Fruit fly (Drosophila melanogaster): ENCODE measurements around the gene TotE.

TotE gene

DNA sequence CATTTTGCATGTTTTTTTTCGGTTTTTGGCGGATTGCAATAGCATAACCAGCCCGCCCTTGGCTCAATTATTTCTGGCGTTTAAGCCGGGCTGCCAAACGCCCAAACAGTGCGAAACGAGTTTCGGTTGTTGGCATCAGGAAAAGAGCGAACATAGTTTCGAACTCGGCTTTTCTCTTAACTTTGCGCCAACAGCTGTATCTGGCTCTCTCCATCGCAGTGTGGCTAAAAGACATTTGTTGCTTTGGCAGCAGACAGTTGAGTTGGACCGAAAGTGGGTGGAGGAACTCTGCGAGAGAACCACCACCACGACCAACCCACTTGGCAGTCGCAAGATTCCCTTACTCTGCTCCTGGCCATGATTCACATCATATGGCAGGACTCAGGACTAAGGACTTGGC, 3.7 kb upstream of the TotE start:
- TF ChIP-seq scrt (GFP tag; optimal IDR thresholded peaks at IDR 0.05) (peak; percentile 89), Ets65A (GFP tag) (no peak), CG4404 (GFP tag; IDR thresholded peaks at IDR 0.05) (no peak), CG13287 (GFP tag; IDR thresholded peaks at IDR 0.05; ENCODE audit: partially characterized antibody) (0 out of 2 replicates have a peak, but pooled peaks have one; percentile 12), chinmo (GFP tag; IDR thresholded peaks at IDR 0.05; ENCODE audit: partially characterized antibody) (0 out of 4 replicates have a peak, but pooled peaks have one; percentile 54), nerfin-1 (tag; optimal IDR thresholded peaks at IDR 0.05) (peak; percentile 6), Trl (optimal IDR thresholded peaks at IDR 0.05) (peak; percentile 47 to 54), Trl (GFP tag; optimal IDR thresholded peaks at IDR 0.05) (no peak), CG5180 (GFP tag; optimal IDR thresholded peaks at IDR 0.05) (peak; percentile 68), Awh (GFP tag; IDR thresholded peaks at IDR 0.05) (no peak), unc-4 (GFP tag; IDR thresholded peaks at IDR 0.05; ENCODE audit: partially characterized antibody) (0 out of 2 replicates have a peak, but pooled peaks have one; percentile 13), CG3163 (GFP tag; optimal IDR thresholded peaks at IDR 0.05) (peak; percentile 83)

DNA sequence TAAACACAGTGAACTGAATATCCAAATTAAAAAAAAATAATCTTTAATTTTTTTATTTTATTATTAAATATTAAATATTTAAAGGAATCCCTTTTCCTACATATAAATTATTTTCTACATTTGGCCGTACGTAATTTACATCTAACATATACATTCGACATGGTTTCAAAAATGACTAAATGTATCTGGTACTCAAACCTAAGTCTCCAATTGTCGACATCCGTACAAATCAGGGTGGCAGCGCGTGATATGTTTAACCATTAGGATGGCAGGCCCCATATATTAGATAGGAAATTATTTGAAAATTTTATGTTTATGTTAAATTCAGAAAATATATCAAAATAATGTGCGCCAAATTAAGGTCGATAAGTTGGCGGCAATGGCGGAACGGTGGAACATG, 1.9 kb upstream of the TotE start:
- TF ChIP-seq CG11504 (tag; optimal IDR thresholded peaks at IDR 0.05) (peak; percentile 19), CG17568 (GFP tag; optimal IDR thresholded peaks at IDR 0.05) (no peak), CG2129 (GFP tag; IDR thresholded peaks at IDR 0.05; ENCODE audit: partially characterized antibody) (no peak), aop (GFP tag; IDR thresholded peaks at IDR 0.05) (no peak), Lhr (GFP tag; optimal IDR thresholded peaks at IDR 0.05) (peak; percentile 53), CG17612 (GFP tag; IDR thresholded peaks at IDR 0.05) (no peak), Fer2 (tag; optimal IDR thresholded peaks at IDR 0.05) (no peak), org-1 (GFP tag; optimal IDR thresholded peaks at IDR 0.05) (no peak), nau (GFP tag; optimal IDR thresholded peaks at IDR 0.05) (no peak), CG12071 (GFP tag; optimal IDR thresholded peaks at IDR 0.05) (no peak), CG5180 (GFP tag; optimal IDR thresholded peaks at IDR 0.05) (no peak), fd64A (GFP tag; optimal IDR thresholded peaks at IDR 0.05) (no peak), B-H1 (GFP tag; IDR thresholded peaks at IDR 0.05) (no peak), Mes4 (GFP tag; optimal IDR thresholded peaks at IDR 0.05) (no peak), salm (tag; optimal IDR thresholded peaks at IDR 0.05) (no peak), CG1832 (GFP tag; optimal IDR thresholded peaks at IDR 0.05) (no peak), CG7556 (GFP tag; optimal IDR thresholded peaks at IDR 0.05) (no peak), Hey (tag; optimal IDR thresholded peaks at IDR 0.05) (no peak), Gsc (GFP tag; IDR thresholded peaks at IDR 0.05) (no peak), tup (GFP tag; optimal IDR thresholded peaks at IDR 0.05) (no peak), CG5245 (GFP tag; optimal IDR thresholded peaks at IDR 0.05) (no peak), p53 (GFP tag; optimal IDR thresholded peaks at IDR 0.05) (no peak), CG8944 (GFP tag; optimal IDR thresholded peaks at IDR 0.05) (no peak), ranshi (GFP tag; IDR thresholded peaks at IDR 0.05) (no peak), Mad (GFP tag; optimal IDR thresholded peaks at IDR 0.05) (no peak), Blimp-1 (GFP tag; optimal IDR thresholded peaks at IDR 0.05) (no peak), CG17802 (tag; optimal IDR thresholded peaks at IDR 0.05) (no peak), CG12391 (tag; optimal IDR thresholded peaks at IDR 0.05) (no peak), CG15514 (GFP tag; optimal IDR thresholded peaks at IDR 0.05) (no peak), CG30403 (GFP tag; optimal IDR thresholded peaks at IDR 0.05) (no peak), CTCF (GFP tag; optimal IDR thresholded peaks at IDR 0.05) (peak; percentile 85), Doc2 (GFP tag; IDR thresholded peaks at IDR 0.05) (no peak), CG9797 (GFP tag; optimal IDR thresholded peaks at IDR 0.05) (no peak), dm (GFP tag; optimal IDR thresholded peaks at IDR 0.05) (no peak), CG7987 (GFP tag; optimal IDR thresholded peaks at IDR 0.05) (no peak), CG4617 (GFP tag; optimal IDR thresholded peaks at IDR 0.05; ENCODE audit: borderline replicate concordance) (no peak), CG33213 (GFP tag; optimal IDR thresholded peaks at IDR 0.05) (no peak), CG11696 (GFP tag; IDR thresholded peaks at IDR 0.05) (no peak), CG4282 (GFP tag; optimal IDR thresholded peaks at IDR 0.05) (no peak), amos (GFP tag; IDR thresholded peaks at IDR 0.05; ENCODE audit: partially characterized antibody) (peak; percentile 65)

All from whole organism, embryonic.